Worm (Caenorhabditis elegans): ENCODE results near the gene Y46G5A.22.

Gene Y46G5A.22

ce11 chrII:12799927-12800522 is 18.4 kb downstream of the Y46G5A.22 start (continued):
- no peak for TF ChIP-seq ztf-22 (GFP tag; optimal IDR thresholded peaks at IDR 0.05)
- no peak for TF ChIP-seq sea-2 (GFP tag; IDR thresholded peaks at IDR 0.05)
- no peak for TF ChIP-seq egl-44 (GFP tag; IDR thresholded peaks at IDR 0.05)
- TF ChIP-seq die-1 (tag; optimal IDR thresholded peaks at IDR 0.05) = no peak
- no peak for TF ChIP-seq F39B2.1 (GFP tag; IDR thresholded peaks at IDR 0.05)
- TF ChIP-seq madf-3 (GFP tag; IDR thresholded peaks at IDR 0.05) = 0 out of 2 replicates have a peak, but pooled peaks have one; percentile 57
- TF ChIP-seq repo-1 (tag; optimal IDR thresholded peaks at IDR 0.05) = no peak
- TF ChIP-seq T07F8.4 (tag; optimal IDR thresholded peaks at IDR 0.05) = no peak
- TF ChIP-seq F55B11.4 (tag; optimal IDR thresholded peaks at IDR 0.05; ENCODE audit: borderline replicate concordance, insufficient read depth) = no peak
- no peak for TF ChIP-seq bed-2 (GFP tag; IDR thresholded peaks at IDR 0.05)
- no peak for TF ChIP-seq rpc-1 (optimal IDR thresholded peaks at IDR 0.05)
- no peak for TF ChIP-seq rpc-1 (tag; optimal IDR thresholded peaks at IDR 0.05)
- no peak for TF ChIP-seq cebp-1 (GFP tag; IDR thresholded peaks at IDR 0.05)
- peak; percentile 36 for TF ChIP-seq cebp-1 (tag; optimal IDR thresholded peaks at IDR 0.05)
- TF ChIP-seq F49E8.2 (tag; optimal IDR thresholded peaks at IDR 0.05; ENCODE audit: insufficient read depth) = peak; percentile 49
- no peak for TF ChIP-seq madf-10 (tag; optimal IDR thresholded peaks at IDR 0.05)
- TF ChIP-seq nhr-90 (tag; optimal IDR thresholded peaks at IDR 0.05) = no peak
- no peak for TF ChIP-seq ama-1 (optimal IDR thresholded peaks at IDR 0.05)
- TF ChIP-seq ama-1 (GFP tag; optimal IDR thresholded peaks at IDR 0.05) = no peak
- TF ChIP-seq nfya-1 (tag; optimal IDR thresholded peaks at IDR 0.05; ENCODE audit: borderline replicate concordance, insufficient read depth) = no peak
- TF ChIP-seq xnd-1 (tag; optimal IDR thresholded peaks at IDR 0.05) = peak; percentile 90
- TF ChIP-seq unc-130 (GFP tag; optimal IDR thresholded peaks at IDR 0.05) = peak; percentile 38
- no peak for TF ChIP-seq lsy-27 (tag; optimal IDR thresholded peaks at IDR 0.05; ENCODE audit: borderline replicate concordance, insufficient read depth)
- TF ChIP-seq snpc-3.4 (tag; optimal IDR thresholded peaks at IDR 0.05) = peak; percentile 75
- TF ChIP-seq nfyb-1 (GFP tag; IDR thresholded peaks at IDR 0.05) = peak; percentile 62; the same call in 1 of the 2 replicates
- no peak for TF ChIP-seq sptf-2 (GFP tag; optimal IDR thresholded peaks at IDR 0.05)
- TF ChIP-seq zim-3 (tag; optimal IDR thresholded peaks at IDR 0.05) = no peak
- TF ChIP-seq madf-8 (GFP tag; conservative IDR thresholded peaks at IDR 0.05) = peak; percentile 91
- no peak for TF ChIP-seq tbx-9 (tag; optimal IDR thresholded peaks at IDR 0.05; ENCODE audit: borderline replicate concordance)
- TF ChIP-seq lag-1 (GFP tag; IDR thresholded peaks at IDR 0.05) = no peak
- TF ChIP-seq mel-28 (tag; optimal IDR thresholded peaks at IDR 0.05; ENCODE audit: borderline replicate concordance) = no peak

ce11 chrII:12799364-12799763 is 19.0 kb downstream of the Y46G5A.22 start:
- TF ChIP-seq hsf-1 (GFP tag; IDR thresholded peaks at IDR 0.05) (peak; percentile 79), F57A8.1 (GFP tag; optimal IDR thresholded peaks at IDR 0.05) (no peak)

ce11 chrII:12798814-12799213 is 19.6 kb downstream of the Y46G5A.22 start:
- TF ChIP-seq ceh-91 (GFP tag; IDR thresholded peaks at IDR 0.05) (no peak), nfya-2 (GFP tag; IDR thresholded peaks at IDR 0.05) (no peak), ztf-3 (GFP tag; optimal IDR thresholded peaks at IDR 0.05) (peak; percentile 62), F49E8.2 (tag; optimal IDR thresholded peaks at IDR 0.05; ENCODE audit: insufficient read depth) (no peak), sea-2 (GFP tag; IDR thresholded peaks at IDR 0.05) (0 out of 2 replicates have a peak, but pooled peaks have one; percentile 41), Y53G8AR.9 (GFP tag; conservative IDR thresholded peaks at IDR 0.05) (peak; percentile 89), tbp1 (GFP tag; optimal IDR thresholded peaks at IDR 0.05) (peak; percentile 67), lag-1 (GFP tag; IDR thresholded peaks at IDR 0.05) (no peak), K12H6.12 (tag; optimal IDR thresholded peaks at IDR 0.05) (peak; percentile 66), ceh-40 (GFP tag; IDR thresholded peaks at IDR 0.05) (no peak), ceh-27 (GFP tag; optimal IDR thresholded peaks at IDR 0.05) (peak; percentile 14), F37B4.10 (GFP tag; IDR thresholded peaks at IDR 0.05) (0 out of 2 replicates have a peak, but pooled peaks have one; percentile 10), Y56A3A.18 (GFP tag; IDR thresholded peaks at IDR 0.05) (0 out of 2 replicates have a peak, but pooled peaks have one; percentile 24), hsf-1 (GFP tag; IDR thresholded peaks at IDR 0.05) (peak; percentile 42; the same call in 1 of the 2 replicates), ceh-100 (GFP tag; IDR thresholded peaks at IDR 0.05) (peak; percentile 30; the same call in 1 of the 2 replicates), akir-1 (GFP tag; optimal IDR thresholded peaks at IDR 0.05) (no peak), nhr-90 (tag; optimal IDR thresholded peaks at IDR 0.05) (peak; percentile 75), ama-1 (optimal IDR thresholded peaks at IDR 0.05) (no peak), ama-1 (GFP tag; optimal IDR thresholded peaks at IDR 0.05) (no peak), ztf-25 (GFP tag; IDR thresholded peaks at IDR 0.05) (no peak)
